Fruit fly (Drosophila melanogaster): ENCODE measurements around the gene Nhe3.

Gene Nhe3

dm6 chr2L:6693794-6694254 lies 9.7 kb upstream of the Nhe3 start (continued):
- peak; percentile 59 for TF ChIP-seq CG9437 (GFP tag; optimal IDR thresholded peaks at IDR 0.05)
- TF ChIP-seq CG7372 (GFP tag; IDR thresholded peaks at IDR 0.05) = no peak
- peak; percentile 23 for TF ChIP-seq Xbp1 (GFP tag; optimal IDR thresholded peaks at IDR 0.05)
- TF ChIP-seq CG30020 (tag; optimal IDR thresholded peaks at IDR 0.05) = peak; percentile 44
- no peak for TF ChIP-seq CG12942 (GFP tag; optimal IDR thresholded peaks at IDR 0.05)
- peak; percentile 5 for TF ChIP-seq HmgZ (tag; optimal IDR thresholded peaks at IDR 0.05)
- TF ChIP-seq Med (GFP tag) = peak; percentile 53
- peak; percentile 9 for TF ChIP-seq lab (GFP tag; optimal IDR thresholded peaks at IDR 0.05)
- TF ChIP-seq H2.0 (GFP tag; IDR thresholded peaks at IDR 0.05) = no peak
- TF ChIP-seq vvl (GFP tag; IDR thresholded peaks at IDR 0.05) = 0 out of 2 replicates have a peak, but pooled peaks have one; percentile 12
- TF ChIP-seq crc (GFP tag; optimal IDR thresholded peaks at IDR 0.05) = no peak
- TF ChIP-seq tap (tag; optimal IDR thresholded peaks at IDR 0.05) = peak; percentile 49
- TF ChIP-seq cwo (GFP tag; optimal IDR thresholded peaks at IDR 0.05) = peak; percentile 12
- peak; percentile 47 to 58 for TF ChIP-seq bsh (GFP tag; optimal IDR thresholded peaks at IDR 0.05)
- peak; percentile 72 for TF ChIP-seq CG8924 (tag; optimal IDR thresholded peaks at IDR 0.05)
- peak; percentile 3 for TF ChIP-seq CG2116 (GFP tag; optimal IDR thresholded peaks at IDR 0.05)
- peak; percentile 29 for TF ChIP-seq Blimp-1 (GFP tag; optimal IDR thresholded peaks at IDR 0.05)
- TF ChIP-seq row (GFP tag; IDR thresholded peaks at IDR 0.05) = peak; percentile 55
- TF ChIP-seq CG15479 (GFP tag; optimal IDR thresholded peaks at IDR 0.05) = no peak
- TF ChIP-seq scrt (GFP tag; optimal IDR thresholded peaks at IDR 0.05) = peak; percentile 20
- TF ChIP-seq az2 (GFP tag; optimal IDR thresholded peaks at IDR 0.05) = peak; percentile 37
- TF ChIP-seq mam (GFP tag; optimal IDR thresholded peaks at IDR 0.05) = no peak
- TF ChIP-seq CG7556 (GFP tag; optimal IDR thresholded peaks at IDR 0.05) = peak; percentile 82
- TF ChIP-seq CG12219 (GFP tag; optimal IDR thresholded peaks at IDR 0.05) = peak; percentile 54
- no peak for TF ChIP-seq CG16815 (GFP tag; optimal IDR thresholded peaks at IDR 0.05)
- peak in 1 of 2 experiments; percentile 22 for TF ChIP-seq Hr78 (GFP tag; optimal IDR thresholded peaks at IDR 0.05)
- peak; percentile 29; the same call in 1 of the 2 replicates for TF ChIP-seq Ada2b (GFP tag; IDR thresholded peaks at IDR 0.05)
- peak; percentile 48 for TF ChIP-seq CG10209 (GFP tag; optimal IDR thresholded peaks at IDR 0.05)
- TF ChIP-seq dysf (GFP tag; IDR thresholded peaks at IDR 0.05) = 0 out of 3 replicates have a peak, but pooled peaks have one; percentile 39
- TF ChIP-seq nom (GFP tag; optimal IDR thresholded peaks at IDR 0.05) = peak; percentile 45
- no peak for TF ChIP-seq mld (GFP tag; IDR thresholded peaks at IDR 0.05; ENCODE audit: partially characterized antibody)
- peak; percentile 36 for TF ChIP-seq CG6854 (GFP tag; optimal IDR thresholded peaks at IDR 0.05)
- TF ChIP-seq PHDP (tag; optimal IDR thresholded peaks at IDR 0.05) = peak; percentile 50
- TF ChIP-seq CG7839 (tag; optimal IDR thresholded peaks at IDR 0.05) = peak; percentile 71
- peak; percentile 72 for TF ChIP-seq D19A (tag; optimal IDR thresholded peaks at IDR 0.05)
- TF ChIP-seq CG14710 (tag; optimal IDR thresholded peaks at IDR 0.05) = peak; percentile 63
- TF ChIP-seq grau (tag; optimal IDR thresholded peaks at IDR 0.05) = peak; percentile 64
- peak; percentile 19 for TF ChIP-seq CG15011 (GFP tag; optimal IDR thresholded peaks at IDR 0.05)
- peak; percentile 31 for TF ChIP-seq CG6254 (GFP tag; optimal IDR thresholded peaks at IDR 0.05)
- TF ChIP-seq CG15269 (tag; optimal IDR thresholded peaks at IDR 0.05) = peak; percentile 54
- peak; percentile 8 for TF ChIP-seq Bteb2 (GFP tag; optimal IDR thresholded peaks at IDR 0.05)
- TF ChIP-seq CG12104 (GFP tag; optimal IDR thresholded peaks at IDR 0.05) = peak; percentile 19
- peak; percentile 27 for TF ChIP-seq Hr3 (GFP tag; optimal IDR thresholded peaks at IDR 0.05)
- TF ChIP-seq unpg (GFP tag; optimal IDR thresholded peaks at IDR 0.05) = peak; percentile 36
- peak; percentile 10 for TF ChIP-seq CG10431 (GFP tag; optimal IDR thresholded peaks at IDR 0.05)
- peak; percentile 24 for TF ChIP-seq ewg (GFP tag; optimal IDR thresholded peaks at IDR 0.05)
- TF ChIP-seq ash1 (GFP tag; optimal IDR thresholded peaks at IDR 0.05) = no peak
- no peak for TF ChIP-seq HmgD (GFP tag; optimal IDR thresholded peaks at IDR 0.05)
- peak; percentile 77 for TF ChIP-seq gem (tag; optimal IDR thresholded peaks at IDR 0.05)
